Worm (Caenorhabditis elegans) whole organism, L1 larva: ENCODE results near the gene F21C10.9.

Experiments
- elt-2 ChIP-seq: sonication (generic microtip); optimal IDR thresholded peaks from 2 replicates; lab custom pipeline; 2016; ENCODE audit warnings: missing genetic modification characterization, mild to moderate bottlenecking, inconsistent platforms, missing compliant biosample characterization, missing genetic modification reagents
- nhr-76 ChIP-seq: sonication (generic microtip); optimal IDR thresholded peaks from 2 replicates; lab custom pipeline; 2017; ENCODE audit warnings: missing biosample characterization, missing genetic modification characterization

DNA sequence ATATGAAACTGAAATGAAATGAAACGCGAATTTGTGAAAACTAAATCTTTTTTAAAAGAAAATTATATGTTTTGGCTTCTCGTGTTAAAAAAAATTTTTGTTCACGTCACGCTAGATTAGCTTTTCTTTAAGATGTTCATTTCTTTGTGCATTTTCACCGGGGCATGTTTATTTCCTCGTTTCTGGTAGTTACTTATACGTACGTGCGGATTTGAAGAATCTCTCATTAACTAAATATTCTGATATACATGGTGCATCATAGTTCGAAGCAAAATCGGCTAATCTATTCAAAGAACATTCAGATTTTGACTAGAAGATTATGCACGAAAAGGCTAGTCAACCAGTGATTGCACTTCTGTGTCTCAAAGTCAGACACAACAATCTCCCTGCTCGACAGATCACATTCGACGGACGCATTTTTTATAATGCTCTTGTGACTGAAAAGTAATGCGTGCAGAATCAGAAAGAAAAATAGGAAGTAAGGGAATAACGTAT lies 50.9 kb downstream of the F21C10.9 start, which contains the start of gene C25E10.17:
- no peak for TF ChIP-seq nhr-76 (tag; lab: Kevin White, UChicago)
- no peak for TF ChIP-seq elt-2
